Fruit fly (Drosophila melanogaster) S2 (cell line): ENCODE measurements around the gene Vap33.

Experiments
- CG8478 ChIP-seq: fragments of >200 bp; optimal IDR thresholded peaks from 2 replicates; lab custom pipeline; 2018
- CTCF ChIP-seq, 2 experiments: fragments of >200 bp; optimal IDR thresholded peaks; 2 replicates each; lab custom pipeline; 2018

- TF ChIP-seq CG8478 (no peak), CTCF (optimal IDR thresholded peaks at IDR 0.05; lab: Kevin White, UChicago) (no peak)
These were observed 46.8 kb upstream of the Vap33 start for dm6 chrX:3901926-3902325.
